Fruit fly (Drosophila melanogaster): ENCODE measurements around the gene CG17129.

CG17129 gene

dm6 chr3L:710345-710822 is 30.3 kb upstream of the CG17129 start, which contains the start of gene CkIIalpha-i3 (continued):
- no peak for TF ChIP-seq nom (GFP tag; optimal IDR thresholded peaks at IDR 0.05)
- TF ChIP-seq zen2 (GFP tag; IDR thresholded peaks at IDR 0.05; ENCODE audit: partially characterized antibody) = no peak
- no peak for TF ChIP-seq hb (GFP tag; IDR thresholded peaks at IDR 0.05; ENCODE audit: partially characterized antibody)
- no peak for TF ChIP-seq CG10979 (tag; optimal IDR thresholded peaks at IDR 0.05)
- no peak for TF ChIP-seq prd (optimal IDR thresholded peaks at IDR 0.05)
- TF ChIP-seq prd (GFP tag; IDR thresholded peaks at IDR 0.05) = no peak
- TF ChIP-seq pros (GFP tag; optimal IDR thresholded peaks at IDR 0.05) = no peak
- no peak for TF ChIP-seq D19B (GFP tag; optimal IDR thresholded peaks at IDR 0.05)
- no peak for TF ChIP-seq TFAM (GFP tag; optimal IDR thresholded peaks at IDR 0.05)
- peak; percentile 76 for TF ChIP-seq CTCF (GFP tag; optimal IDR thresholded peaks at IDR 0.05)
- no peak for TF ChIP-seq ems (GFP tag; optimal IDR thresholded peaks at IDR 0.05)
- no peak for TF ChIP-seq CG12942 (GFP tag; optimal IDR thresholded peaks at IDR 0.05)
- TF ChIP-seq Lhr (GFP tag; optimal IDR thresholded peaks at IDR 0.05) = peak; percentile 77
- TF ChIP-seq sd (tag; optimal IDR thresholded peaks at IDR 0.05) = peak; percentile 50
- peak; percentile 11 for TF ChIP-seq CG4617 (GFP tag; optimal IDR thresholded peaks at IDR 0.05; ENCODE audit: borderline replicate concordance)
- no peak for TF ChIP-seq scrt (GFP tag; optimal IDR thresholded peaks at IDR 0.05)
- TF ChIP-seq bowl (GFP tag; IDR thresholded peaks at IDR 0.05) = no peak
- no peak for TF ChIP-seq Nf-YC (tag; optimal IDR thresholded peaks at IDR 0.05)
- no peak for TF ChIP-seq seq (GFP tag; IDR thresholded peaks at IDR 0.05)
- no peak for TF ChIP-seq Stat92E (GFP tag; optimal IDR thresholded peaks at IDR 0.05)
- TF ChIP-seq bsh (GFP tag; optimal IDR thresholded peaks at IDR 0.05) = no peak
- TF ChIP-seq BEAF-32 (GFP tag; optimal IDR thresholded peaks at IDR 0.05) = peak; percentile 16
- TF ChIP-seq nau (GFP tag; optimal IDR thresholded peaks at IDR 0.05) = no peak
- no peak for TF ChIP-seq CG11085 (GFP tag; IDR thresholded peaks at IDR 0.05)
- no peak for TF ChIP-seq salm (tag; optimal IDR thresholded peaks at IDR 0.05)
- no peak for TF ChIP-seq Dek (tag; optimal IDR thresholded peaks at IDR 0.05)
- TF ChIP-seq dimm (GFP tag; IDR thresholded peaks at IDR 0.05) = no peak
- TF ChIP-seq Asciz (GFP tag; optimal IDR thresholded peaks at IDR 0.05) = no peak
- TF ChIP-seq Dip3 (GFP tag; optimal IDR thresholded peaks at IDR 0.05) = no peak
- TF ChIP-seq pnt (GFP tag; optimal IDR thresholded peaks at IDR 0.05) = peak; percentile 4
- TF ChIP-seq CG11093 (GFP tag; IDR thresholded peaks at IDR 0.05) = no peak
- TF ChIP-seq dan (GFP tag; IDR thresholded peaks at IDR 0.05) = no peak
- no peak for TF ChIP-seq wek (GFP tag; optimal IDR thresholded peaks at IDR 0.05)
- TF ChIP-seq CG13894 (tag; optimal IDR thresholded peaks at IDR 0.05) = peak; percentile 68
- no peak for TF ChIP-seq Hand (GFP tag; optimal IDR thresholded peaks at IDR 0.05)
- TF ChIP-seq CG9437 (GFP tag; optimal IDR thresholded peaks at IDR 0.05) = no peak
- no peak for TF ChIP-seq CG15601 (tag; optimal IDR thresholded peaks at IDR 0.05)
- TF ChIP-seq Blimp-1 (GFP tag; optimal IDR thresholded peaks at IDR 0.05) = no peak
- no peak for TF ChIP-seq bbx (GFP tag; IDR thresholded peaks at IDR 0.05; ENCODE audit: partially characterized antibody)
- no peak for TF ChIP-seq CG15269 (tag; optimal IDR thresholded peaks at IDR 0.05)
- no peak for TF ChIP-seq CG5953 (GFP tag; IDR thresholded peaks at IDR 0.05)
- no peak for TF ChIP-seq CG9797 (GFP tag; optimal IDR thresholded peaks at IDR 0.05)
- no peak for TF ChIP-seq Xrp1 (GFP tag; IDR thresholded peaks at IDR 0.05)
- TF ChIP-seq crol (GFP tag; IDR thresholded peaks at IDR 0.05) = no peak
- peak; percentile 82 for TF ChIP-seq pita (GFP tag; optimal IDR thresholded peaks at IDR 0.05)
- no peak for TF ChIP-seq dmrt11E (tag; optimal IDR thresholded peaks at IDR 0.05)
- peak; percentile 3 for TF ChIP-seq CG12391 (tag; optimal IDR thresholded peaks at IDR 0.05)
- peak; percentile 14 for TF ChIP-seq pzg (GFP tag; optimal IDR thresholded peaks at IDR 0.05)
- peak; percentile 18 for TF ChIP-seq Ets97D (GFP tag; optimal IDR thresholded peaks at IDR 0.05)
- no peak for TF ChIP-seq tap (tag; optimal IDR thresholded peaks at IDR 0.05)
- TF ChIP-seq Ets65A (GFP tag) = no peak
